Fruit fly (Drosophila melanogaster): ENCODE results near the gene ocn.

ocn gene

DNA sequence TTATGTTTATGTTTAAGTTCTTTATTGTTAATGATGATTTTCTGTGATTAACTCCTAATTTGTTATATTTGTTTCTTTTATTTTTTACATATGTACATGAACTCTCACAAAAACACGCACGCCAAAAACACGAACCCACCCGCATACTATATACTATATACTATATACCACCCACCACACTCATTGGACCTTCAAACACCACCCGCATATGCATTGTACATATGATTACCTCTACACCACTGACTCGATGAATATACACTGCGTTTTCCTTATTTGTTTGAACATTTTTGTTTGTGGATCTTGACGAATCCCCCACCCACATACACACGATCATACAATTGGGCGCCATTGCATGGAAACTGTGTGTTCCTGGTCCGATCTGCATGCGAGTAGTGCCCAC is 5.2 kb downstream of the ocn start:
- TF ChIP-seq N (GFP tag; optimal IDR thresholded peaks at IDR 0.05) (no peak), ey (GFP tag; optimal IDR thresholded peaks at IDR 0.05) (no peak), dmrt93B (GFP tag; optimal IDR thresholded peaks at IDR 0.05) (no peak), CG9705 (GFP tag; optimal IDR thresholded peaks at IDR 0.05) (no peak), jim (GFP tag; optimal IDR thresholded peaks at IDR 0.05) (no peak), dl (GFP tag; optimal IDR thresholded peaks at IDR 0.05; ENCODE audit: insufficient read depth in 1 of 2, partially characterized antibody in 2 of 2) (no peak), h (GFP tag; optimal IDR thresholded peaks at IDR 0.05) (no peak), sv (GFP tag; optimal IDR thresholded peaks at IDR 0.05) (no peak), sage (GFP tag; optimal IDR thresholded peaks at IDR 0.05) (no peak), psq (GFP tag; optimal IDR thresholded peaks at IDR 0.05) (no peak), Mio (GFP tag; optimal IDR thresholded peaks at IDR 0.05) (no peak), Abd-B (GFP tag; optimal IDR thresholded peaks at IDR 0.05) (no peak), Dfd (GFP tag; optimal IDR thresholded peaks at IDR 0.05) (no peak), GATAd (GFP tag; optimal IDR thresholded peaks at IDR 0.05) (no peak), CrebA (GFP tag; optimal IDR thresholded peaks at IDR 0.05; ENCODE audit: borderline replicate concordance) (no peak), Sp1 (GFP tag; optimal IDR thresholded peaks at IDR 0.05) (no peak), lola (GFP tag; optimal IDR thresholded peaks at IDR 0.05) (no peak)

- TF ChIP-seq woc (GFP tag; optimal IDR thresholded peaks at IDR 0.05) = no peak
- TF ChIP-seq OdsH (GFP tag; optimal IDR thresholded peaks at IDR 0.05) = no peak
- no peak for TF ChIP-seq Hr78 (GFP tag; optimal IDR thresholded peaks at IDR 0.05)
- no peak for TF ChIP-seq Jra (GFP tag; optimal IDR thresholded peaks at IDR 0.05)
- TF ChIP-seq sv (GFP tag; optimal IDR thresholded peaks at IDR 0.05) = no peak
- TF ChIP-seq dl (GFP tag; optimal IDR thresholded peaks at IDR 0.05; ENCODE audit: insufficient read depth in 1 of 2, partially characterized antibody in 2 of 2) = no peak
- no peak for TF ChIP-seq lola (GFP tag; optimal IDR thresholded peaks at IDR 0.05)
- TF ChIP-seq Hnf4 (GFP tag; optimal IDR thresholded peaks at IDR 0.05) = no peak
- TF ChIP-seq rgr (GFP tag; optimal IDR thresholded peaks at IDR 0.05) = no peak
- no peak for TF ChIP-seq CG9705 (GFP tag; optimal IDR thresholded peaks at IDR 0.05)
- TF ChIP-seq br (GFP tag; optimal IDR thresholded peaks at IDR 0.05) = no peak
Observed at dm6 chr3R:30030061-30030460, 7.5 kb downstream of the ocn start.

DNA sequence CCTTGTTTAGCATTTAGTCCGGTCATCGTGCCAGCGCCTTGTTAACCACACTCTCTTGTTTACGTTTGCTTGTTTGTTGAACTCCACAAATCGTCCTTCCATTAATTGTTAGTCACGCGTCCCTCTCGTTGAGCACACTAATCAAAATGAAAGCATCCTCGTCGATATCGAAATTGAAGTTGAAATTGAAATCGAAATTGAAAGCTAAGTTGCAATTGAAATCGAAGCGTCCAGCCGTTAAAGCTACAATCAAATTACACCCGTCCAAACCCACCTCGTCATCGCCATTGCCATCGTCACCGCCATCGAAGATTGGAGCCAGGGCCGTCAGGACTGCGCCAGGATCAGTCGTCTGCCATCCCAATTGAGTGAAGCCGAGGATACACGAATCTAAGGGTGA is 14.1 kb downstream of the ocn start:
- TF ChIP-seq Myc (optimal IDR thresholded peaks at IDR 0.05) (no peak), tai (GFP tag; optimal IDR thresholded peaks at IDR 0.05) (no peak), dmrt93B (GFP tag; optimal IDR thresholded peaks at IDR 0.05) (no peak), h (GFP tag; optimal IDR thresholded peaks at IDR 0.05) (no peak), jim (GFP tag; optimal IDR thresholded peaks at IDR 0.05) (no peak), Dif (GFP tag; optimal IDR thresholded peaks at IDR 0.05; ENCODE audit: partially characterized antibody) (no peak), pan (optimal IDR thresholded peaks at IDR 0.05) (no peak), dl (GFP tag; optimal IDR thresholded peaks at IDR 0.05; ENCODE audit: insufficient read depth in 1 of 2, partially characterized antibody in 2 of 2) (no peak), sage (GFP tag; optimal IDR thresholded peaks at IDR 0.05) (no peak), fru (GFP tag; optimal IDR thresholded peaks at IDR 0.05) (no peak), Vsx2 (GFP tag; optimal IDR thresholded peaks at IDR 0.05; ENCODE audit: partially characterized antibody) (no peak), Dfd (GFP tag; optimal IDR thresholded peaks at IDR 0.05) (no peak), Hnf4 (GFP tag; optimal IDR thresholded peaks at IDR 0.05) (no peak), rgr (GFP tag; optimal IDR thresholded peaks at IDR 0.05) (no peak), sv (GFP tag; optimal IDR thresholded peaks at IDR 0.05) (no peak), Rel (GFP tag; optimal IDR thresholded peaks at IDR 0.05) (no peak), Rel (tag; optimal IDR thresholded peaks at IDR 0.05) (no peak), foxo (GFP tag; optimal IDR thresholded peaks at IDR 0.05) (no peak)

DNA sequence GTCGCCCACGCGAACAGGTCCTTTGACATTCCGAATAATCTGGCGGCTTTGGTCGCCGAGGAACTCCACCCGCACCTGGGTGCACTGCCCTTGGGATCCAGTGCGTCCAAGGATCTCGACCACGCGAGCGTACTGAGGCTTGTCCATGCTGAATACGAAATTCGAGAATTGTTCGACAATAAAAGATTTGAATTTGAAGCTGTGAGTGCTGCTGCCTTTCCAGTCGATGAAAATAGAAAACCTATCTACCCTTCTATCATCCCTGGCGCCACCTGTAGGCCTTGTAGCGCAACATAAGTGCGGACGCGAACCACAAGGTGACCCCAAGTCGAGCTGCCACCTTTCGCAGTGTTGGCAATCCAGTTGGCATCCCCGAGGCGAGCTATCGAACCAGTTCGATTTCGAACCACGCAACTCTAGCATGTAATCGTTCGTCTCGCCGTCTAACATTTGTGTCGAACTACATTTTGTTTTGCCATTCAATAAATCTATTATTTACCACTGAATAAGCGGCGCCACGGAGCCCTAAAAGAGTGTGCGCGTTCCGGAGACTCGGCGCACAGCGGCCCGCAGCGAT is 15.0 kb downstream of the ocn start, which contains the start of the genes RpS28a and Axn:
TSS of gene RpS28a (minus strand) at position 197 of the 577 bp plus-strand sequence.
TSS of gene Axn (plus strand) at position 391 of the 577 bp plus-strand sequence.
- no peak for TF ChIP-seq GATAd (GFP tag; optimal IDR thresholded peaks at IDR 0.05)
- no peak for TF ChIP-seq ey (GFP tag; optimal IDR thresholded peaks at IDR 0.05)
- peak; percentile 72 for TF ChIP-seq Myc (optimal IDR thresholded peaks at IDR 0.05)
- TF ChIP-seq Hr78 (GFP tag; optimal IDR thresholded peaks at IDR 0.05) = peak; percentile 23
- no peak for TF ChIP-seq br (GFP tag; optimal IDR thresholded peaks at IDR 0.05)
- TF ChIP-seq Hnf4 (GFP tag; optimal IDR thresholded peaks at IDR 0.05) = no peak
- TF ChIP-seq Mio (GFP tag; optimal IDR thresholded peaks at IDR 0.05) = no peak
- no peak for TF ChIP-seq fru (GFP tag; optimal IDR thresholded peaks at IDR 0.05)
- no peak for TF ChIP-seq OdsH (GFP tag; optimal IDR thresholded peaks at IDR 0.05)
- no peak for TF ChIP-seq HLH106 (tag; optimal IDR thresholded peaks at IDR 0.05)
- TF ChIP-seq Dif (GFP tag; optimal IDR thresholded peaks at IDR 0.05; ENCODE audit: partially characterized antibody) = no peak
- no peak for TF ChIP-seq CrebA (GFP tag; optimal IDR thresholded peaks at IDR 0.05; ENCODE audit: borderline replicate concordance)
- TF ChIP-seq brk (GFP tag; optimal IDR thresholded peaks at IDR 0.05) = no peak
- TF ChIP-seq rgr (GFP tag; optimal IDR thresholded peaks at IDR 0.05) = no peak
- no peak for TF ChIP-seq CG32264 (GFP tag; optimal IDR thresholded peaks at IDR 0.05)
- TF ChIP-seq Abd-B (GFP tag; optimal IDR thresholded peaks at IDR 0.05) = no peak
- no peak for TF ChIP-seq tai (GFP tag; optimal IDR thresholded peaks at IDR 0.05)

All from whole organism, wandering third instar larva.